Fruit fly (Drosophila melanogaster) S2 (cell line): ENCODE data around the gene bon.

Experiments used
- CG8478 ChIP-seq: fragments of >200 bp; optimal IDR thresholded peaks from 2 replicates; lab custom pipeline; 2018
- CTCF ChIP-seq, 2 experiments: fragments of >200 bp; optimal IDR thresholded peaks; 2 replicates each; lab custom pipeline; 2018

- no peak for TF ChIP-seq CG8478 (lab: Kevin White, UChicago)
- no peak for TF ChIP-seq CTCF (optimal IDR thresholded peaks at IDR 0.05; lab: Kevin White, UChicago)
These were observed 38.6 kb upstream of the bon start, which contains the start of gene att-ORFB for dm6 chr3R:20554300-20554699.
